Worm (Caenorhabditis elegans): Measurements from ENCODE around the gene EGAP1.1.

The EGAP1.1 gene

DNA sequence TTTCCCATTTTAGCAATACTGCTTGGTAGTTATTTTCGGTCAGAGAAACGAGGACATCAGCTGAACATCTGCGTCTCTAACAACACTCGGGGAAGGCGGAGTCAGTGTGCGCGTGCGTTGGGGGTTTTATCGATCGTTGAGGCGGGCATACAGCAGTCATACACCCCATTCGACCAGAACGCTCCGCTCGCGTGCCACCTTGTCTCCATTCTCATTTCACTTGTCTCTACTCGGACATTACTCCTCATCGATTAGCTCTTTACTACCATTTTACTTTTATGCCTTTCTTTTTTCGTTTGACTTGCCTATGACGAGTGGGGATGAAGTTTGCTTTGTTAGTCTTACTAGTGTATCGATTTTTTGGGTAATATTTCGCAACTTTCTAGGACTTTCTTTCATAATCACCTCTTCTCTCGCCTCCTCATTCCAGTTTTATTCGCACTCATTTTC is 3.5 kb upstream of the EGAP1.1 start:
- TF ChIP-seq mep-1 (tag; optimal IDR thresholded peaks at IDR 0.05) (peak; percentile 45), unc-62 (GFP tag; optimal IDR thresholded peaks at IDR 0.05) (peak; percentile 30), drap-1 (GFP tag; optimal IDR thresholded peaks at IDR 0.05) (no peak), flh-1 (GFP tag; optimal IDR thresholded peaks at IDR 0.05) (no peak), nhr-237 (tag; optimal IDR thresholded peaks at IDR 0.05) (no peak), snpc-4 (tag; optimal IDR thresholded peaks at IDR 0.05) (no peak), zip-8 (tag; optimal IDR thresholded peaks at IDR 0.05) (no peak), cnd-1 (tag; optimal IDR thresholded peaks at IDR 0.05) (no peak), ham-2 (GFP tag; optimal IDR thresholded peaks at IDR 0.05) (no peak), nhr-76 (tag; optimal IDR thresholded peaks at IDR 0.05) (no peak), lsy-2 (tag; optimal IDR thresholded peaks at IDR 0.05) (peak; percentile 19), bed-3 (GFP tag; optimal IDR thresholded peaks at IDR 0.05) (no peak), unc-39 (tag; optimal IDR thresholded peaks at IDR 0.05) (no peak), elt-3 (tag; optimal IDR thresholded peaks at IDR 0.05) (no peak), ceh-83 (GFP tag; optimal IDR thresholded peaks at IDR 0.05) (no peak), unc-120 (tag; optimal IDR thresholded peaks at IDR 0.05; ENCODE audit: poor library complexity, severe bottlenecking) (peak; percentile 79), mls-2 (tag; optimal IDR thresholded peaks at IDR 0.05) (no peak), M03D4.4 (tag; optimal IDR thresholded peaks at IDR 0.05) (no peak), lin-13 (tag; optimal IDR thresholded peaks at IDR 0.05) (no peak), mab-5 (tag; optimal IDR thresholded peaks at IDR 0.05) (no peak), tbx-8 (GFP tag; optimal IDR thresholded peaks at IDR 0.05) (no peak), ceh-43 (GFP tag; optimal IDR thresholded peaks at IDR 0.05) (no peak), nhr-12 (tag; optimal IDR thresholded peaks at IDR 0.05) (no peak), blmp-1 (tag; optimal IDR thresholded peaks at IDR 0.05) (no peak), ceh-39 (tag; optimal IDR thresholded peaks at IDR 0.05) (peak; percentile 61), lin-32 (GFP tag; optimal IDR thresholded peaks at IDR 0.05) (peak; percentile 46), hlh-1 (tag; optimal IDR thresholded peaks at IDR 0.05) (peak; percentile 14), nhr-2 (tag; optimal IDR thresholded peaks at IDR 0.05) (no peak), sem-2 (GFP tag; optimal IDR thresholded peaks at IDR 0.05) (no peak), sptf-1 (tag; optimal IDR thresholded peaks at IDR 0.05) (no peak), nhr-28 (tag; optimal IDR thresholded peaks at IDR 0.05) (no peak), ztf-11 (tag; optimal IDR thresholded peaks at IDR 0.05) (no peak), pha-4 (tag; optimal IDR thresholded peaks at IDR 0.05) (no peak), ces-1 (GFP tag; optimal IDR thresholded peaks at IDR 0.05) (peak; percentile 13)

DNA sequence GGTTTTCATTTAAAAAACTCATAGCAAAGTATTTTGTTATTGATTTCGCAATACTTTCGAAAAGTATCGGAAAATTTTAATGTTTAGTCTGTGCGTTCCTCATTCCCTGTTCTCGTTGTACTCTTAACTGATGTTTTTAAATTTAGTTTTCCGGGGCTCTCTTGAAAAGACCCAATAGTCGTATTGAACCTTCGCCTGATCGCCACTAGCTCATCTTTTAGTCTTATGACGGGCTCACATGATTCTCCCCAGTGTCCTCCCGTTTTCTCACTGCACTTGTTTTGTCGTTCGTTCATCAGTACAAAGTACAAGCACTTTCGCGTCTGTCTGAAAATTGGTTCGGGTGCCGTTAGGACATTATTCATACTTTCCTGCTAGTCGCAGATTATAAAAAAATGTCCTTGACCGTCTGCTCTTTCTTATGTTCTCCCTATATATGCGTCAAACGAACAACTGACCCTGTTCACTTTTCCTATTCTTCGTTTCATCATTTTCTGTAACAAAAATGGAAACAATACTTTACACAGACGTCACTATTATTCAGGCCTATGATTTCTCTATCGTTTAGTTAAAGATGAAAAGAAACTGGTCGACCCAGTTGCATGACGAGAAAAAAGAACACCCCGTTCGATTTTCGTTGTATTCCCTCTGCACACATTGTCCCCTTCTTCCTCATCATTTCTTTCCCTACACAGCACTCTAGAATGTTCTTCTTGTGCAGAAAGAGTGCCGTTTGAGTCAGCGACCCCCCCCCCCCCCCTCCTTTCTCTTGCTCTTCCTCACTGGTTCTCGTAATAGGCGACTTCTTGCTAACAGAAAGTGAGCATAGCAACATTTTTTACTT is 2.7 kb upstream of the EGAP1.1 start, which contains the start of gene ubq-1:
TSS of gene ubq-1 (plus strand) at position 802 of the 844 bp plus-strand sequence.
- no peak for TF ChIP-seq flh-1 (GFP tag; optimal IDR thresholded peaks at IDR 0.05)
- TF ChIP-seq hlh-1 (tag; optimal IDR thresholded peaks at IDR 0.05): no peak
- no peak for TF ChIP-seq mab-5 (tag; optimal IDR thresholded peaks at IDR 0.05)
- TF ChIP-seq drap-1 (GFP tag; optimal IDR thresholded peaks at IDR 0.05): no peak
- TF ChIP-seq zip-8 (tag; optimal IDR thresholded peaks at IDR 0.05): no peak
- TF ChIP-seq lin-32 (GFP tag; optimal IDR thresholded peaks at IDR 0.05): no peak
- TF ChIP-seq ztf-11 (tag; optimal IDR thresholded peaks at IDR 0.05): no peak
- TF ChIP-seq unc-62 (GFP tag; optimal IDR thresholded peaks at IDR 0.05): no peak
- TF ChIP-seq blmp-1 (tag; optimal IDR thresholded peaks at IDR 0.05): no peak
- peak; percentile 66 for TF ChIP-seq M03D4.4 (tag; optimal IDR thresholded peaks at IDR 0.05)
- no peak for TF ChIP-seq ceh-43 (GFP tag; optimal IDR thresholded peaks at IDR 0.05)
- no peak for TF ChIP-seq bed-3 (GFP tag; optimal IDR thresholded peaks at IDR 0.05)
- TF ChIP-seq nhr-2 (tag; optimal IDR thresholded peaks at IDR 0.05): no peak
- peak; percentile 50 for TF ChIP-seq mls-2 (tag; optimal IDR thresholded peaks at IDR 0.05)
- TF ChIP-seq cnd-1 (tag; optimal IDR thresholded peaks at IDR 0.05): peak; percentile 58

DNA sequence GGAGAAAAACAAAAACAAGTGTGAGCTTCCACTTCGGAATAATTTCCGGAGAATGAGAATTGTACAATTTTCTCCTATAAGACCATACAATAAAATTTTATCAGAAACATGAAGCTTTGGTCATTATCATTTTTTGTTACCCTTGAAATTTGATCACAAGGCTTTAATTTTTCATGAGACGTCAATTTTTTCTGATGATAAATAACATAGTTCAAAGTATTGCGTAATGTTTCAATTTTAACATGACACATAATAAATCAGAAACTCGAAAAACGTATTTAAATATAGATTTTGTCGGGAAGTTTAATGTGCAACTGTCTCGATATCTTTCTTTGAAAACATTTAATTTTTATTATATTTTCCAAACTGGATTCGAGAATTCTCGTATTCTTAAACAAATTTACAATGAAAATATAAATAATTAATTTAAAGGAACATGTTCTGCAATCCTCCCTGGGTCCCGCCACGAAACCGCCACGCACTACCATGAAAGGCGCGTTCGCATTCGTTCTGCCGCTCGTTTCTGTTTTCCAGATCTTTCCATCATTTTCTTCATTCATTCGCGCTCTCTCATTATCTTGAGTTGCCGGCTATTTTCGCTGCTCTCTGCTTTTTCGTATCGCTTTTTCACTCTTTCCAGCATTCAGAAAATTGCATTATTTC is 1.9 kb upstream of the EGAP1.1 start:
- TF ChIP-seq snpc-4 (tag; optimal IDR thresholded peaks at IDR 0.05) (no peak), ceh-39 (tag; optimal IDR thresholded peaks at IDR 0.05) (no peak), cnd-1 (tag; optimal IDR thresholded peaks at IDR 0.05) (no peak), unc-120 (tag; optimal IDR thresholded peaks at IDR 0.05; ENCODE audit: poor library complexity, severe bottlenecking) (no peak), zip-8 (tag; optimal IDR thresholded peaks at IDR 0.05) (peak; percentile 71), unc-39 (tag; optimal IDR thresholded peaks at IDR 0.05) (no peak), lin-32 (GFP tag; optimal IDR thresholded peaks at IDR 0.05) (no peak), bed-3 (GFP tag; optimal IDR thresholded peaks at IDR 0.05) (no peak)
